Worm (Caenorhabditis elegans) whole organism, late embryonic: Measurements from ENCODE around the gene snr-6.

Experiments
- C08G9.2 ChIP-seq: sonication (generic microtip); optimal IDR thresholded peaks from 2 replicates; lab custom pipeline; 2016; ENCODE audit warnings: mild to moderate bottlenecking, missing genetic modification characterization, moderate library complexity, missing compliant biosample characterization
- ceh-19 ChIP-seq: fragments of 200-800 bp; sonication (Bioruptor generic); optimal IDR thresholded peaks from 2 replicates; lab custom pipeline; 2018; ENCODE audit warnings: mild to moderate bottlenecking, missing genetic modification characterization, missing compliant biosample characterization
- ets-4 ChIP-seq: sonication (generic microtip); optimal IDR thresholded peaks from 2 replicates; lab custom pipeline; 2016; ENCODE audit warnings: missing genetic modification characterization, missing compliant biosample characterization
- eyg-1 ChIP-seq: sonication (generic microtip); optimal IDR thresholded peaks from 2 replicates; lab custom pipeline; 2016; ENCODE audit warnings: missing genotype, missing genetic modification characterization, missing compliant biosample characterization
- fax-1 ChIP-seq: sonication (generic microtip); optimal IDR thresholded peaks from 2 replicates; lab custom pipeline; 2016; ENCODE audit warnings: missing genotype, missing genetic modification characterization, missing compliant biosample characterization
- hlh-30 ChIP-seq: sonication (generic microtip); optimal IDR thresholded peaks from 2 replicates; lab custom pipeline; 2017; ENCODE audit warnings: antibody characterized with exemption, missing genetic modification characterization, missing compliant biosample characterization; ENCODE audit not compliant: insufficient read depth
- nfya-1 ChIP-seq: sonication (generic microtip); optimal IDR thresholded peaks from 2 replicates; lab custom pipeline; 2017; ENCODE audit warnings: missing genetic modification characterization, mild to moderate bottlenecking, missing compliant biosample characterization, antibody characterized with exemption, moderate library complexity
- pha-4 ChIP-seq: fragments of 150-350 bp; optimal IDR thresholded peaks from 2 replicates; lab custom pipeline; 2018; ENCODE audit warnings: missing biosample characterization, missing genetic modification reagents, missing genetic modification characterization
- sox-4 ChIP-seq: sonication (generic microtip); optimal IDR thresholded peaks from 2 replicates; lab custom pipeline; 2017; ENCODE audit warnings: mild to moderate bottlenecking, missing genetic modification characterization, inconsistent platforms, missing compliant biosample characterization

- TF ChIP-seq hlh-30 (tag; lab: Kevin White, UChicago) (no peak), ceh-19 (no peak), sox-4 (tag; lab: Kevin White, UChicago) (no peak), eyg-1 (tag; lab: Kevin White, UChicago) (no peak), pha-4 (tag; lab: Kevin White, UChicago) (no peak), ets-4 (tag; lab: Kevin White, UChicago) (no peak), C08G9.2 (tag; lab: Kevin White, UChicago) (no peak), nfya-1 (tag; lab: Kevin White, UChicago) (no peak), fax-1 (no peak)
These were observed 6.8 kb upstream of the snr-6 start, which contains the start of gene fbxa-218 for ce11 chrIII:12436215-12436614.
